Worm (Caenorhabditis elegans): ENCODE data around the gene F08D12.7.

The F08D12.7 gene

DNA sequence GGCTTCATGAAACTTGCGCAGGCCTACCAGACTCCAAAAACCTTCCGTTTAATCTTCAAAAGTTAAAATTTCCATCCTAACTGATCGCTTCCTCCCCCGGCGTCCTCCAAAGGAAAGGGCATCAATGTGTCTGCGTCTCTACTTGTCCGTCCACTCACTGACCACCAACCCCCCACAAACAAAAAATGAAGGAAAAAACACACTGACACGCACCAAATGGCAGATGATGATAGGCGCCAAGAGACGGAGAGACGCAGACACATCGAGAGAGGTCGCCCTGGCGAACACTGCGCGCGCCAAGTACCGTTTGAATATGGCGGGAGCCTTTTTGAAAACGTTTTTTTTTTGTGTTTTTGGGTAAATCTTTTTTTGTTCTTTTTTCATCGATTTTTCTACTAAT is 34.2 kb downstream of the F08D12.7 start:
- TF ChIP-seq ceh-36 (tag; optimal IDR thresholded peaks at IDR 0.05) (no peak), scrt-1 (GFP tag; IDR thresholded peaks at IDR 0.05) (0 out of 2 replicates have a peak, but pooled peaks have one; percentile 27)

DNA sequence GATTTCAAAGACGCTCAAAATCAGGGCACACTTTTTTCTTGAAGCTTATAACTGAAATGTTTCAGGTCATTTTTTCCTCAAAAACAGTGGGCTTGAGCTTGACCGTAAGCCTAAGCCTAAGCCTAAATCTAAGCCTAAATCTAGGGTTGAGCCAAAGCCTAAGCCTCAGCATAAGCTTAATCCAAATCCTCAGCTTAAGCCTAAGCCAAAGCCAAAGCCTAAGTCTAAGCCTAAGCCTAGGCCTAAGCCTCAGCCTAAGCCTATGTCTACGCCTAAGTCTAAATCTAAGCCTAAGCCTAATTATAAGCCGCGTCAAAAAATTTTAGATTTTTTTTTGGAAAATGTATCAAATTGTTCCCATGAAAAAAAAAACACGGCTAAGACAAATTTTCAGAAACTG is 34.7 kb downstream of the F08D12.7 start:
- TF ChIP-seq sea-1 (GFP tag; conservative IDR thresholded peaks at IDR 0.05) (no peak), ceh-36 (tag; optimal IDR thresholded peaks at IDR 0.05) (peak; percentile 66)

DNA sequence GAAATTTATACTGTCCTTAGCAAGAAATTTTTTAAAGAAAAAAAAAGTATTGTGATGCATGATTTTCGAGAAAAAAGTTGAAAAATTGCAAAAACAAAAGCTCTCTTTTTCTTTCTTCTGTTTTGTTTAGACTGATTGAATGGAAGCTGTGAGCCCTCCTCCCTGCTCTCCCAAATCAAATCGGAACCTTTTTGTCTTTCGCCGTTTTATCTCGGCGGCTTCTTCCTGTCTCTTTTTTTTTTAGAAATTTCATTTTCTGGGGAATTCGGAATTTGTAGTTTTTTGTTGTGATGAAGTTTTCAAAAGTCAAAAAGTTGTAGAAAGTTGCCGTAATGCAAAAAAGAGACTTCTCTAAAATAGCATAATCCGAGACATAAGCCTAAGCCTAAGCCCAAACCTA is 38.3 kb downstream of the F08D12.7 start:
- TF ChIP-seq tra-4 (tag; optimal IDR thresholded peaks at IDR 0.05) (no peak), hmbx-1 (tag; optimal IDR thresholded peaks at IDR 0.05) (no peak), hmg-4 (GFP tag; optimal IDR thresholded peaks at IDR 0.05) (no peak)

DNA sequence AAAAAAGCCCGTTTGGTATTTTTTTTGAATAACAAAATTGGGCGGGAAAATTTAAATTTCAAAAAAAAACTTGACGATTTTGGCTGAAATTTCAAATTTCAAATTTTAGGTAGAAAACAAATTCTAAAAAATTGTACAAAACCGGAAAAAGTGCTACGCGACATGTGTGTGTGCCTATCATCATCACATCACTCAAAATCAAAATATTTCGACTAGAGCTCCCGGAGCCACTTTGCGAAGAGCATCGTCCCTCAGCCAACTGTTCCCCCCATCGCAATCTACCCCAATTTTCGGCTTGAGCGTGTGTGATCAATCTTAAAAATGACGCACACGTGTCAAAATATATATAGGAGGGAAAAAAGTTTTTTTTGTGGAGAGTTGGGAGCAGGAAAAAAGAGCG is 42.1 kb downstream of the F08D12.7 start:
- no peak for TF ChIP-seq hmbx-1 (tag; optimal IDR thresholded peaks at IDR 0.05)
- no peak for TF ChIP-seq ets-7 (tag; optimal IDR thresholded peaks at IDR 0.05)
- no peak for TF ChIP-seq tra-4 (tag; optimal IDR thresholded peaks at IDR 0.05)
- no peak for TF ChIP-seq hnd-1 (tag; optimal IDR thresholded peaks at IDR 0.05)
- TF ChIP-seq aly-1 (tag; optimal IDR thresholded peaks at IDR 0.05) = no peak
- no peak for TF ChIP-seq pes-1 (GFP tag; IDR thresholded peaks at IDR 0.05)
- TF ChIP-seq ceh-36 (tag; optimal IDR thresholded peaks at IDR 0.05) = no peak
- TF ChIP-seq F13C5.2 (tag; optimal IDR thresholded peaks at IDR 0.05) = no peak
- TF ChIP-seq B0310.2 (tag; optimal IDR thresholded peaks at IDR 0.05) = no peak

DNA sequence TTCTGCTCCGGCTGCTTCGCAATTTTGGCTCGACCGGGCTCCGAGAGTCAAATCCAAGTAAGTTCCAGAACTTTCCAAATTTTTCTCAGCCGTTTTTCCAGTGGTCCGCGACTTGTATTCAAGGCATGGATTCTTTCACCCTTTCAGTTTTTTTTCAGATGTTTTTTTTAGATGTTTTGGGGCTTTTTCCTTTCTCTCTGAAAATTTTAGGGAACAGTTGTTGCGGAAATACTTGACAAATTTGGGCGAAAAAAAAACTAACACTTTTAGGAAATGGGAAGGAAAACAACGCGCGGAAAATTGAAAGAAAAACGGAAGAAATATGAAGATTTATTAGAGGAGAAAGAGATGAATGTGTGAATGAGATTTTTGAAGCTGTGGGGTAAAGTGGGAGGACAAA is 43.4 kb downstream of the F08D12.7 start, which contains the start of the genes T05A8.11 and nep-2:
Gene T05A8.11 (minus strand): TSS at position 101 of the 400 bp plus-strand sequence.
Gene nep-2 (minus strand): TSS at position 192 of the 400 bp plus-strand sequence.
- no peak for TF ChIP-seq pes-1 (GFP tag; IDR thresholded peaks at IDR 0.05)
- no peak for TF ChIP-seq ama-1 (optimal IDR thresholded peaks at IDR 0.05)
- no peak for TF ChIP-seq tbx-11 (GFP tag; IDR thresholded peaks at IDR 0.05)
- no peak for TF ChIP-seq ceh-13 (GFP tag; optimal IDR thresholded peaks at IDR 0.05)
- TF ChIP-seq tra-4 (tag; optimal IDR thresholded peaks at IDR 0.05) = no peak
- TF ChIP-seq hmg-4 (GFP tag; optimal IDR thresholded peaks at IDR 0.05) = no peak
- no peak for TF ChIP-seq hnd-1 (tag; optimal IDR thresholded peaks at IDR 0.05)
- TF ChIP-seq sea-1 (GFP tag; conservative IDR thresholded peaks at IDR 0.05) = no peak
- TF ChIP-seq tbx-37 (GFP tag; conservative IDR thresholded peaks at IDR 0.05) = no peak
- TF ChIP-seq flt-1 (GFP tag; IDR thresholded peaks at IDR 0.05) = no peak
- TF ChIP-seq ets-7 (tag; optimal IDR thresholded peaks at IDR 0.05) = no peak
- no peak for TF ChIP-seq F13C5.2 (tag; optimal IDR thresholded peaks at IDR 0.05)
- TF ChIP-seq scrt-1 (GFP tag; IDR thresholded peaks at IDR 0.05) = no peak
- no peak for TF ChIP-seq aly-1 (tag; optimal IDR thresholded peaks at IDR 0.05)
- TF ChIP-seq ceh-36 (tag; optimal IDR thresholded peaks at IDR 0.05) = no peak
- no peak for TF ChIP-seq B0310.2 (tag; optimal IDR thresholded peaks at IDR 0.05)
- TF ChIP-seq hmbx-1 (tag; optimal IDR thresholded peaks at IDR 0.05) = no peak

DNA sequence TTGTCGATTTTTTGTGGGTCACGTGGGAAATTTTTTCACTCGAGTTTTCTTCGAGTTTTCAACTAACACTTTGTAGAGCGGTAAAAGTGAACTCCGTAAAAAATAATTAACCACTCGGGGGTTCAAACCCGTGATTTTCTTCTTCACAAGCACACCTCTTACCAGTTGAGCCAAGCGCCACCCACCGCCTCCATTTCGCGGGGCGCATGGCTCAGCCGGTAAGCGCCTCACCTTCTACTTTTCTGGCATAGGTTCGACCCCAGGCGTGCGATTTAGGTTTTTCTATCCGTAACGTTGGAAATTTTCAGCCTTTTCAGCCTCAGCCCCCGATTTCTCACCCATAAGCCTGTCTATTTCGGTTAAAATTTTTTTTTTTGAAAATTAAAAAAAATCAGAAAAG is 46.9 kb downstream of the F08D12.7 start:
- TF ChIP-seq tbx-11 (GFP tag; IDR thresholded peaks at IDR 0.05) (no peak), ceh-36 (tag; optimal IDR thresholded peaks at IDR 0.05) (no peak), hmg-4 (GFP tag; optimal IDR thresholded peaks at IDR 0.05) (no peak), F13C5.2 (tag; optimal IDR thresholded peaks at IDR 0.05) (no peak), B0310.2 (tag; optimal IDR thresholded peaks at IDR 0.05) (no peak), ets-7 (tag; optimal IDR thresholded peaks at IDR 0.05) (no peak), ceh-13 (GFP tag; optimal IDR thresholded peaks at IDR 0.05) (no peak), scrt-1 (GFP tag; IDR thresholded peaks at IDR 0.05) (no peak), tra-4 (tag; optimal IDR thresholded peaks at IDR 0.05) (no peak), ama-1 (optimal IDR thresholded peaks at IDR 0.05) (no peak), tbx-37 (GFP tag; conservative IDR thresholded peaks at IDR 0.05) (no peak), sea-1 (GFP tag; conservative IDR thresholded peaks at IDR 0.05) (no peak), flt-1 (GFP tag; IDR thresholded peaks at IDR 0.05) (no peak), hnd-1 (tag; optimal IDR thresholded peaks at IDR 0.05) (no peak), hmbx-1 (tag; optimal IDR thresholded peaks at IDR 0.05) (no peak), pes-1 (GFP tag; IDR thresholded peaks at IDR 0.05) (no peak)

DNA sequence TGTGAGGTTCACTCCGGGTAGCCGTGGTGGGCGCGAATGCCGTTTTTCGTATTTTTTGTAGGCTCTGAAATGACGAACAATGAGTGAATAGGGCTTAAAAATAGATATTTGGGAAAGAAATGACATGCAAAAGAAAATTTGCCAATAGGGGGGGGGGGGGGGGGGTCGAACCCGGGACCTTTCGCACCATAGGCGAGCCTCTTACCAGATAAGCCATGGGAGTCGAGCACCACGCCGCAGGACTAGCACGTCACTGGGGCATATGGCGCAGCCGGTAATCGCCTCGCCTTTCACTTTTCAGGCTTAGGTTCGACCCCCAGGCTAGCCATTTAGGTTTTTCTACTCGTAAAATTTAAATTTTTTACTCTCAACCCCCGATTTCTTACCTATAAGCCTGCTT is 49.7 kb downstream of the F08D12.7 start:
- no peak for TF ChIP-seq B0310.2 (tag; optimal IDR thresholded peaks at IDR 0.05)
- TF ChIP-seq ceh-36 (tag; optimal IDR thresholded peaks at IDR 0.05) = no peak

DNA sequence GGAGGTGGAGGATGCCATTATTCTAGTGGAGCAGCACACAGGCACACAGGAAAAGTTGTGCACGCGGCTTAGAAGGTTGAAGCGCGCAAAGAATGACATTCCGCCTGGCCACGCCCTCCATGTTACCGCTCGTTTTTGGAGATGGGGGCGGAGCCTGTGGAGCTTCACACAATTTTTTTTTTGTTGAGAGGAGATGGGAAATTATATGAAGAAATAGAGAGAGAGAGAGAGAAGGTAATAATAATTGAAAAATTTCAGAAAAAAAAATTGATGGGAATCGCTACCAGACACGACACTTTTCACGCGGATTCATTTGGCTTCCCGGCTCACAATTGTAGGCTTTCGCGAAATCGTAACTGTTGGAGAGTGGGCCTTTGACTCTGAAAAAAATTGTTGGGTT is 51.6 kb downstream of the F08D12.7 start, which contains the start of gene T05A8.3:
Gene T05A8.3 (minus strand): TSS at position 101 of the 400 bp plus-strand sequence.
- TF ChIP-seq tbx-37 (GFP tag; conservative IDR thresholded peaks at IDR 0.05) (no peak), hmg-4 (GFP tag; optimal IDR thresholded peaks at IDR 0.05) (no peak), F13C5.2 (tag; optimal IDR thresholded peaks at IDR 0.05) (no peak), scrt-1 (GFP tag; IDR thresholded peaks at IDR 0.05) (no peak), ama-1 (optimal IDR thresholded peaks at IDR 0.05) (no peak), B0310.2 (tag; optimal IDR thresholded peaks at IDR 0.05) (no peak), ceh-13 (GFP tag; optimal IDR thresholded peaks at IDR 0.05) (no peak), tbx-11 (GFP tag; IDR thresholded peaks at IDR 0.05) (no peak), flt-1 (GFP tag; IDR thresholded peaks at IDR 0.05) (no peak), ets-7 (tag; optimal IDR thresholded peaks at IDR 0.05) (no peak), pes-1 (GFP tag; IDR thresholded peaks at IDR 0.05) (no peak), aly-1 (tag; optimal IDR thresholded peaks at IDR 0.05) (no peak), hnd-1 (tag; optimal IDR thresholded peaks at IDR 0.05) (no peak), sea-1 (GFP tag; conservative IDR thresholded peaks at IDR 0.05) (no peak), ceh-36 (tag; optimal IDR thresholded peaks at IDR 0.05) (no peak), tra-4 (tag; optimal IDR thresholded peaks at IDR 0.05) (no peak), hmbx-1 (tag; optimal IDR thresholded peaks at IDR 0.05) (no peak)
